Fruit fly (Drosophila melanogaster): ENCODE results near the gene GlcAT-I.
A peak's percentile ranks its signal among the peaks of the same experiment; 100 is the strongest.

DNA sequence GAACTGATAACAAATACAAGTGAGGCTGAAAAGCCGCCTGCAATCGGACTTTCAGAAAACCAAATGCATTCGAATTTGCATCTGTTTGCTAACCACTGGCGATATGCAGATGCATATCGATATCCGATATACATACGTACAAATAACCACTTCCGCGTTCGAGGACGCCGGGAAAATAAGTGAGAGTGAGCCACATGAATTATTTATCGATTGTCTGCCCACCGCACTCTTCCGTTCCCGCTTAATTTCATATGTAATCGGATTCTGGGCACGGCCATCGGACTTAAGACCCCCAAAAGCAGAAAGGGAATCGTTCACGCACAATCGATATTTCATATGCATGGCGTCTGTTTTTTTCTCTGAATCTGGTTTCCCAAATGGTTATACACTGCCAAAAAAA lies 46.7 kb downstream of the GlcAT-I start:
- TF ChIP-seq hbn (GFP tag; IDR thresholded peaks at IDR 0.05; ENCODE audit: partially characterized antibody) (no peak), Optix (GFP tag; IDR thresholded peaks at IDR 0.05) (no peak), ab (GFP tag; optimal IDR thresholded peaks at IDR 0.05) (no peak), fd64A (GFP tag; optimal IDR thresholded peaks at IDR 0.05) (no peak), Blimp-1 (GFP tag; optimal IDR thresholded peaks at IDR 0.05) (peak; percentile 21), insv (GFP tag; optimal IDR thresholded peaks at IDR 0.05) (no peak), NC2α (GFP tag; optimal IDR thresholded peaks at IDR 0.05) (no peak)
